Worm (Caenorhabditis elegans) whole organism, young adult: ENCODE data around the gene srw-130.

Source experiments
- B0035.1 ChIP-seq: sonication (generic microtip); optimal IDR thresholded peaks from 2 replicates; lab custom pipeline; 2016; ENCODE audit warnings: missing genetic modification characterization, mild to moderate bottlenecking, missing compliant biosample characterization, missing genotype, missing genetic modification reagents
- B0336.3 ChIP-seq: fragments of 200-800 bp; sonication (Bioruptor generic); IDR thresholded peaks from 2 replicates; pipeline ENCODE4 v1.3.6; 2022; ENCODE audit warnings: missing genetic modification characterization, missing compliant biosample characterization
- C06A6.2 ChIP-seq: fragments of 200-800 bp; sonication (Bioruptor generic); conservative IDR thresholded peaks from 2 replicates; pipeline ENCODE4 v1.3.6; 2022; ENCODE audit warnings: missing genetic modification characterization, missing compliant biosample characterization
- F33H1.4 ChIP-seq: fragments of 200-800 bp; sonication (Bioruptor generic); IDR thresholded peaks from 2 replicates; pipeline ENCODE4 v1.3.6; 2022; ENCODE audit warnings: missing genetic modification reagents, missing genetic modification characterization, missing compliant biosample characterization
- F55B11.4 ChIP-seq: sonication (generic microtip); optimal IDR thresholded peaks from 2 replicates; lab custom pipeline; 2016; ENCODE audit warnings: missing compliant biosample characterization, missing genetic modification characterization, borderline replicate concordance; ENCODE audit not compliant: insufficient read depth
- F57C9.4 ChIP-seq: sonication (generic microtip); optimal IDR thresholded peaks from 2 replicates; lab custom pipeline; 2017; ENCODE audit warnings: mild to moderate bottlenecking, missing genetic modification characterization, missing compliant biosample characterization
- T26A5.8 ChIP-seq: sonication (generic microtip); optimal IDR thresholded peaks from 2 replicates; lab custom pipeline; 2016; ENCODE audit warnings: missing genetic modification characterization, missing compliant biosample characterization
- Y53F4B.3 ChIP-seq: fragments of 200-800 bp; sonication (Bioruptor generic); IDR thresholded peaks from 2 replicates; pipeline ENCODE4 v1.3.6; 2022; ENCODE audit warnings: missing genetic modification reagents, missing genetic modification characterization, missing compliant biosample characterization
- Y56A3A.18 ChIP-seq: fragments of 200-800 bp; sonication (Bioruptor generic); IDR thresholded peaks from 2 replicates; pipeline ENCODE4 v1.3.6; 2022; ENCODE audit warnings: missing genetic modification reagents, missing genetic modification characterization, missing compliant biosample characterization
- aptf-2 ChIP-seq: fragments of 200-800 bp; sonication (Bioruptor generic); conservative IDR thresholded peaks from 2 replicates; pipeline ENCODE4 v1.3.6; 2022; ENCODE audit warnings: missing genetic modification reagents, missing genetic modification characterization, missing compliant biosample characterization
- aptf-3 ChIP-seq: fragments of 200-800 bp; sonication (Bioruptor generic); IDR thresholded peaks from 2 replicates; pipeline ENCODE4 v1.3.6; 2022; ENCODE audit warnings: missing genetic modification characterization, missing compliant biosample characterization
- attf-5 ChIP-seq: fragments of 200-800 bp; sonication (Bioruptor generic); optimal IDR thresholded peaks from 2 replicates; lab custom pipeline; 2018; ENCODE audit warnings: mild to moderate bottlenecking, missing genetic modification characterization, missing compliant biosample characterization
- attf-6 ChIP-seq: fragments of 200-800 bp; sonication (Bioruptor generic); IDR thresholded peaks from 2 replicates; pipeline ENCODE4 v1.3.6; 2022; ENCODE audit warnings: missing genetic modification reagents, missing genetic modification characterization, missing compliant biosample characterization
- cebp-1 ChIP-seq, 2 experiments: fragments of 200-800 bp in 1 of 2; sonication (Bioruptor generic) in 1 of 2; sonication (generic microtip) in 1 of 2; IDR thresholded peaks in 1 of 2; optimal IDR thresholded peaks in 1 of 2; 2 replicates each; pipeline versions ENCODE4 v1.3.6 to Lab custom; 2017 to 2022; ENCODE audit warnings: missing compliant biosample characterization in 2 of 2, missing genetic modification characterization in 2 of 2, mild to moderate bottlenecking in 1 of 2, missing genetic modification reagents in 1 of 2, moderate library complexity in 1 of 2
- cebp-2 ChIP-seq: fragments of 200-800 bp; sonication (Bioruptor generic); IDR thresholded peaks from 2 replicates; pipeline ENCODE4 v1.3.6; 2022; ENCODE audit warnings: missing genetic modification characterization, missing compliant biosample characterization
- ceh-58 ChIP-seq: fragments of 200-800 bp; sonication (Bioruptor generic); IDR thresholded peaks from 2 replicates; pipeline ENCODE4 v1.3.6; 2022; ENCODE audit warnings: missing genetic modification characterization, missing compliant biosample characterization
- chd-7 ChIP-seq: sonication (generic microtip); optimal IDR thresholded peaks from 2 replicates; lab custom pipeline; 2016; ENCODE audit warnings: mild to moderate bottlenecking, missing genetic modification characterization, moderate library complexity, missing compliant biosample characterization
- die-1 ChIP-seq: sonication (generic microtip); optimal IDR thresholded peaks from 2 replicates; lab custom pipeline; 2016; ENCODE audit warnings: missing genotype, mild to moderate bottlenecking, missing genetic modification characterization, missing compliant biosample characterization
- dox-1 ChIP-seq: fragments of 200-800 bp; sonication (Bioruptor generic); IDR thresholded peaks from 2 replicates; pipeline ENCODE4 v1.3.6; 2022; ENCODE audit warnings: missing genetic modification reagents, missing genetic modification characterization, missing compliant biosample characterization
- dpl-1 ChIP-seq: fragments of 150-350 bp; optimal IDR thresholded peaks from 2 replicates; lab custom pipeline; 2014; ENCODE audit warnings: missing biosample characterization, missing genetic modification reagents, missing genetic modification characterization
- egl-18 ChIP-seq: fragments of 200-800 bp; sonication (Bioruptor generic); IDR thresholded peaks from 2 replicates; pipeline ENCODE4 v1.3.6; 2022; ENCODE audit warnings: missing genetic modification reagents, missing genetic modification characterization, missing compliant biosample characterization
- ekl-4 ChIP-seq: fragments of 200-800 bp; sonication (Bioruptor generic); IDR thresholded peaks from 2 replicates; pipeline ENCODE4 v1.3.6; 2022; ENCODE audit warnings: missing genetic modification reagents, missing genetic modification characterization, missing compliant biosample characterization
- fkh-3 ChIP-seq: sonication (generic microtip); optimal IDR thresholded peaks from 2 replicates; lab custom pipeline; 2016; ENCODE audit warnings: mild to moderate bottlenecking, missing genetic modification characterization, missing compliant biosample characterization
- gei-17 ChIP-seq: fragments of 200-800 bp; sonication (Bioruptor generic); optimal IDR thresholded peaks from 2 replicates; lab custom pipeline; 2018; ENCODE audit warnings: mild to moderate bottlenecking, missing genetic modification characterization, missing compliant biosample characterization
- him-1 ChIP-seq: sonication (generic microtip); optimal IDR thresholded peaks from 2 replicates; lab custom pipeline; 2016; ENCODE audit warnings: missing genotype, missing genetic modification reagents, missing genetic modification characterization, missing compliant biosample characterization
- hlh-12 ChIP-seq: sonication (generic microtip); optimal IDR thresholded peaks from 2 replicates; lab custom pipeline; 2016; ENCODE audit warnings: missing genetic modification characterization, missing compliant biosample characterization
- hmg-1.2 ChIP-seq: fragments of 200-800 bp; sonication (Bioruptor generic); IDR thresholded peaks from 2 replicates; pipeline ENCODE4 v1.3.6; 2022; ENCODE audit warnings: missing genetic modification reagents, missing genetic modification characterization, missing compliant biosample characterization
- hrde-1 ChIP-seq: sonication (generic microtip); optimal IDR thresholded peaks from 2 replicates; lab custom pipeline; 2016; ENCODE audit warnings: missing genetic modification characterization, mild to moderate bottlenecking, missing compliant biosample characterization, moderate library complexity, missing genotype, missing genetic modification reagents, borderline replicate concordance
- hsf-1 ChIP-seq: fragments of 200-800 bp; sonication (Bioruptor generic); IDR thresholded peaks from 2 replicates; pipeline ENCODE4 v1.3.6; 2022; ENCODE audit warnings: missing genetic modification reagents, missing genetic modification characterization, missing compliant biosample characterization
- lag-1 ChIP-seq: fragments of 200-800 bp; sonication (Bioruptor generic); IDR thresholded peaks from 2 replicates; pipeline ENCODE4 v1.3.6; 2022; ENCODE audit warnings: missing genetic modification reagents, missing genetic modification characterization, missing compliant biosample characterization
- let-526 ChIP-seq: fragments of 200-800 bp; sonication (Bioruptor generic); IDR thresholded peaks from 2 replicates; pipeline ENCODE4 v1.3.6; 2022; ENCODE audit warnings: missing genetic modification reagents, missing genetic modification characterization, missing compliant biosample characterization
- lin-35 ChIP-seq, 3 experiments: fragments of 150-350 bp in 2 of 3; sonication (generic microtip) in 1 of 3; optimal IDR thresholded peaks; 2 replicates each; lab custom pipeline; 2014 to 2018; ENCODE audit warnings: missing biosample characterization in 3 of 3, missing genetic modification characterization in 3 of 3, missing genetic modification reagents in 3 of 3
- lin-40 ChIP-seq: sonication (generic microtip); optimal IDR thresholded peaks from 2 replicates; lab custom pipeline; 2016; ENCODE audit warnings: missing genetic modification characterization, mild to moderate bottlenecking, missing compliant biosample characterization, missing genotype, missing genetic modification reagents
- lsl-1 ChIP-seq: fragments of 200-800 bp; sonication (Bioruptor generic); optimal IDR thresholded peaks from 2 replicates; lab custom pipeline; 2018; ENCODE audit warnings: mild to moderate bottlenecking, missing genetic modification characterization, moderate library complexity, missing compliant biosample characterization
- madf-6 ChIP-seq: fragments of 200-800 bp; sonication (Bioruptor generic); IDR thresholded peaks from 2 replicates; pipeline ENCODE4 v1.3.6; 2022; ENCODE audit warnings: missing genetic modification reagents, missing genetic modification characterization, missing compliant biosample characterization
- nfya-2 ChIP-seq: fragments of 200-800 bp; sonication (Bioruptor generic); IDR thresholded peaks from 2 replicates; pipeline ENCODE4 v1.3.6; 2022; ENCODE audit warnings: missing genetic modification reagents, missing genetic modification characterization, missing compliant biosample characterization
- nfyb-1 ChIP-seq: fragments of 200-800 bp; sonication (Bioruptor generic); IDR thresholded peaks from 2 replicates; pipeline ENCODE4 v1.3.6; 2022; ENCODE audit warnings: missing genetic modification reagents, missing genetic modification characterization, missing compliant biosample characterization
- pbrm-1 ChIP-seq: fragments of 200-800 bp; sonication (Bioruptor generic); IDR thresholded peaks from 2 replicates; pipeline ENCODE4 v1.3.6; 2022; ENCODE audit warnings: missing genetic modification reagents, missing genetic modification characterization, missing compliant biosample characterization
- rcor-1 ChIP-seq: fragments of 200-800 bp; sonication (Bioruptor generic); IDR thresholded peaks from 2 replicates; pipeline ENCODE4 v1.3.6; 2022; ENCODE audit warnings: missing genetic modification reagents, missing genetic modification characterization, missing compliant biosample characterization
- sdz-38 ChIP-seq: sonication (generic microtip); optimal IDR thresholded peaks from 2 replicates; lab custom pipeline; 2016; ENCODE audit warnings: missing genotype, missing genetic modification characterization, missing compliant biosample characterization
- sea-2 ChIP-seq: fragments of 200-800 bp; sonication (Bioruptor generic); IDR thresholded peaks from 2 replicates; pipeline ENCODE4 v1.3.6; 2022; ENCODE audit warnings: missing genetic modification characterization, missing compliant biosample characterization
- snpc-1.1 ChIP-seq: sonication (generic microtip); optimal IDR thresholded peaks from 2 replicates; lab custom pipeline; 2017; ENCODE audit warnings: missing genetic modification characterization, mild to moderate bottlenecking, missing compliant biosample characterization, antibody characterized with exemption, moderate library complexity, missing genotype, missing genetic modification reagents; ENCODE audit not compliant: insufficient read depth
- snpc-1.3 ChIP-seq: sonication (generic microtip); optimal IDR thresholded peaks from 2 replicates; lab custom pipeline; 2017; ENCODE audit warnings: missing genetic modification characterization, mild to moderate bottlenecking, missing compliant biosample characterization, antibody characterized with exemption, moderate library complexity, missing genotype, missing genetic modification reagents; ENCODE audit not compliant: insufficient read depth
- snpc-4 ChIP-seq, 5 experiments: fragments of 150-350 bp in 1 of 5; sonication (generic microtip) in 4 of 5; optimal IDR thresholded peaks; 2 replicates each; lab custom pipeline; 2014 to 2018; ENCODE audit warnings: missing genetic modification characterization in 5 of 5, missing biosample characterization in 3 of 5, antibody characterized with exemption in 2 of 5, mild to moderate bottlenecking in 2 of 5, missing compliant biosample characterization in 2 of 5, missing genotype in 2 of 5, moderate library complexity in 2 of 5, missing genetic modification reagents in 1 of 5
- tbp1 ChIP-seq: fragments of 200-800 bp; sonication (Bioruptor generic); optimal IDR thresholded peaks from 2 replicates; lab custom pipeline; 2018; ENCODE audit warnings: mild to moderate bottlenecking, missing genetic modification characterization, missing compliant biosample characterization
- xnd-1 ChIP-seq: sonication (generic microtip); optimal IDR thresholded peaks from 2 replicates; lab custom pipeline; 2016; ENCODE audit warnings: missing genotype, missing genetic modification reagents, missing genetic modification characterization, missing compliant biosample characterization
- zfh-2 ChIP-seq: fragments of 200-800 bp; sonication (Bioruptor generic); conservative IDR thresholded peaks from 2 replicates; pipeline ENCODE4 v1.3.6; 2022; ENCODE audit warnings: missing genetic modification reagents, missing genetic modification characterization, missing compliant biosample characterization

Gene srw-130

DNA sequence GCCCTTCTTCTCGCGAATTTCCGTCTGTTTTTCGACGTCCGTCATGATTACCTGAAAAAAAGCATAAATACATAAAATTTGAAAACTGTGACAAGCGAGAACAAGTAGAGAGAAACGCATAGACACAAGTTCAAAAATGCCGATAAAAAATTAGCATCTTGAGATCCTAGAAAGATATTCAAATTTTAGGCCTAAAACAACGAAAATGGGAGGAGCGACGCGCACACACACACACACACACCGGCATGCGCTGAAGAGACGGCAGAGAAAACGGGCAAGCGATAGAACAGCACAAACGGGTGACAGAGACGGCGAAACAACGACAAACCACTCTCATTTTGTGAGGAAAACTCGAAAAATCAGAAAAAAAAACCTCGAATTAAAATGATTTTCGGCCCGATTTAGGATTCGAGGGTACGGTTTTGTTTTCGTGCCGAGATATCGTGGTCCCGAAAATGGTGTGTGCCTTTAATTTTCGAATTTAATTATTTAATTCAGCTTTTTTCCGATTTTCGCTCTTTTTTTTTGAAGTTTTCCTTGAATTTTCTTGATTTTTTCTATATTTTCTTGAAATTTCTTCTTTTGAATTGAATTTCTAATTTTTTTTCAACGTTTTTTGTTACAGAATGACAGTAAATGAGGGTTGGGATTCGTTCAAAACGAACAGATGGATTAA lies 37.5 kb upstream of the srw-130 start, which contains the start of the genes rpl-11.1 and T22F3.2:
TSS of gene rpl-11.1 (minus strand) at position 51 of the 676 bp plus-strand sequence.
TSS of gene T22F3.2 (plus strand) at position 626 of the 676 bp plus-strand sequence.
- TF ChIP-seq attf-5 (peak; percentile 41), chd-7 (tag; lab: Kevin White, UChicago) (no peak), T26A5.8 (tag; lab: Kevin White, UChicago) (no peak), sdz-38 (tag; lab: Kevin White, UChicago) (no peak), F57C9.4 (tag; lab: Kevin White, UChicago) (no peak), aptf-3 (GFP tag; lab: Robert Waterston, UW) (no peak), lag-1 (GFP tag; lab: Robert Waterston, UW) (no peak), egl-18 (no peak), fkh-3 (tag; lab: Kevin White, UChicago) (no peak), him-1 (tag; lab: Kevin White, UChicago) (no peak), hmg-1.2 (GFP tag; lab: Robert Waterston, UW) (peak; percentile 91), madf-6 (peak; percentile 9; the same call in 1 of the 2 replicates), B0035.1 (tag; lab: Kevin White, UChicago) (no peak), pbrm-1 (no peak), rcor-1 (GFP tag; lab: Robert Waterston, UW) (no peak), tbp1 (GFP tag; lab: Kevin White, UChicago) (no peak), cebp-2 (GFP tag; lab: Robert Waterston, UW) (no peak), ekl-4 (0 out of 2 replicates have a peak, but pooled peaks have one; percentile 20), dpl-1 (GFP tag; lab: Kevin White, UChicago) (no peak), Y56A3A.18 (GFP tag; lab: Robert Waterston, UW) (no peak), lsl-1 (peak; percentile 47), hrde-1 (no peak), C06A6.2 (GFP tag; lab: Robert Waterston, UW) (no peak), F33H1.4 (GFP tag; lab: Robert Waterston, UW) (peak; percentile 19; the same call in 1 of the 2 replicates), die-1 (no peak), sea-2 (GFP tag; lab: Robert Waterston, UW) (no peak), cebp-1 (GFP tag; IDR thresholded peaks at IDR 0.05; lab: Robert Waterston, UW) (no peak), cebp-1 (tag; optimal IDR thresholded peaks at IDR 0.05; lab: Kevin White, UChicago) (peak; percentile 23), F55B11.4 (tag; lab: Kevin White, UChicago) (no peak), snpc-1.3 (tag; lab: Kevin White, UChicago) (no peak), let-526 (no peak), hlh-12 (tag; lab: Kevin White, UChicago) (no peak), dox-1 (GFP tag; lab: Robert Waterston, UW) (no peak), nfya-2 (no peak), nfyb-1 (GFP tag; lab: Robert Waterston, UW) (0 out of 2 replicates have a peak, but pooled peaks have one; percentile 17), lin-40 (tag; lab: Kevin White, UChicago) (no peak)

- peak; percentile 66 for TF ChIP-seq snpc-4 (GFP tag; optimal IDR thresholded peaks at IDR 0.05; lab: Kevin White, UChicago)
- peak in 2 of 4 experiments; percentile 24 to 53 for TF ChIP-seq snpc-4 (tag; optimal IDR thresholded peaks at IDR 0.05; lab: Kevin White, UChicago)
- TF ChIP-seq hsf-1 (GFP tag; lab: Robert Waterston, UW) = peak; percentile 73
- TF ChIP-seq Y53F4B.3 (GFP tag; lab: Robert Waterston, UW) = no peak
- TF ChIP-seq xnd-1 (tag; lab: Kevin White, UChicago) = peak; percentile 48
- peak; percentile 93 for TF ChIP-seq B0336.3 (GFP tag; lab: Robert Waterston, UW)
- TF ChIP-seq snpc-1.1 = peak; percentile 80
- no peak for TF ChIP-seq aptf-2
- TF ChIP-seq ceh-58 (GFP tag; lab: Robert Waterston, UW) = no peak
- TF ChIP-seq F33H1.4 (GFP tag; lab: Robert Waterston, UW) = peak; percentile 54; the same call in 1 of the 2 replicates
- 0 out of 2 replicates have a peak, but pooled peaks have one; percentile 61 for TF ChIP-seq attf-6 (GFP tag; lab: Robert Waterston, UW)
- TF ChIP-seq lin-35 (GFP tag; optimal IDR thresholded peaks at IDR 0.05; lab: Kevin White, UChicago) = peak in 2 of 3 experiments; percentile 4 to 63
- TF ChIP-seq zfh-2 (GFP tag; lab: Robert Waterston, UW) = no peak
- no peak for TF ChIP-seq gei-17 (GFP tag; lab: Kevin White, UChicago)
Measured at ce11 chrV:3585011-3585410, 36.3 kb upstream of the srw-130 start.
